Fruit fly (Drosophila melanogaster) whole organism, embryonic: ENCODE results near the gene Dph3.
A peak's percentile ranks its signal among the peaks of the same experiment; 100 is the strongest.

Experiments used
- Abd-B ChIP-seq: fragments of 200-800 bp; sonication (Bioruptor generic); optimal IDR thresholded peaks from 2 replicates; lab custom pipeline; 2018; ENCODE audit warnings: missing biosample characterization, mild to moderate bottlenecking, missing genetic modification characterization, moderate library complexity
- Atf3 ChIP-seq: fragments of 200-800 bp; sonication (Bioruptor generic); optimal IDR thresholded peaks from 3 replicates; lab custom pipeline; 2016; ENCODE audit warnings: missing biosample characterization, missing genetic modification characterization
- B-H2 ChIP-seq: fragments of 200-800 bp; sonication (Bioruptor generic); optimal IDR thresholded peaks from 2 replicates; lab custom pipeline; 2018; ENCODE audit warnings: missing biosample characterization, mild to moderate bottlenecking, missing genetic modification characterization
- CG10321 ChIP-seq: fragments of 200-800 bp; sonication (Bioruptor generic); IDR thresholded peaks from 2 replicates; pipeline ENCODE4 v1.3.6; 2022; ENCODE audit warnings: missing biosample characterization, missing genetic modification characterization
- CG12744 ChIP-seq: fragments of 200-800 bp; sonication (Bioruptor generic); optimal IDR thresholded peaks from 2 replicates; lab custom pipeline; 2016; ENCODE audit warnings: missing biosample characterization, missing genetic modification characterization
- CG13894 ChIP-seq: fragments of 200-800 bp; sonication (Bioruptor generic); optimal IDR thresholded peaks from 3 replicates; lab custom pipeline; 2018; ENCODE audit warnings: missing biosample characterization, mild to moderate bottlenecking, missing genetic modification characterization, moderate library complexity
- CG14860 ChIP-seq: fragments of 200-800 bp; sonication (Bioruptor generic); IDR thresholded peaks from 3 replicates; pipeline ENCODE4 v1.3.6; 2022; ENCODE audit warnings: missing biosample characterization, missing genetic modification characterization; ENCODE audit not compliant: partially characterized antibody
- CG17361 ChIP-seq: fragments of 200-800 bp; sonication (Bioruptor generic); IDR thresholded peaks from 3 replicates; pipeline ENCODE4 v1.3.6; 2022; ENCODE audit warnings: missing biosample characterization, missing genetic modification characterization
- CG17385 ChIP-seq: fragments of 200-800 bp; sonication (Bioruptor generic); optimal IDR thresholded peaks from 3 replicates; lab custom pipeline; 2018; ENCODE audit warnings: missing biosample characterization, mild to moderate bottlenecking, missing genetic modification characterization
- CG17912 ChIP-seq: fragments of 200-800 bp; sonication (Bioruptor generic); optimal IDR thresholded peaks from 2 replicates; lab custom pipeline; 2018; ENCODE audit warnings: missing biosample characterization, mild to moderate bottlenecking, missing genetic modification characterization
- CG2202 ChIP-seq: fragments of 200-800 bp; sonication (Bioruptor generic); optimal IDR thresholded peaks from 2 replicates; lab custom pipeline; 2018; ENCODE audit warnings: missing biosample characterization, mild to moderate bottlenecking, missing genetic modification characterization
- CG3838 ChIP-seq: fragments of 200-800 bp; sonication (Bioruptor generic); optimal IDR thresholded peaks from 3 replicates; lab custom pipeline; 2016; ENCODE audit warnings: missing biosample characterization, missing genetic modification characterization
- CG43689 ChIP-seq: fragments of 200-800 bp; sonication (Bioruptor generic); IDR thresholded peaks from 2 replicates; pipeline ENCODE4 v1.3.6; 2022; ENCODE audit warnings: missing biosample characterization, missing genetic modification characterization
- CG5245 ChIP-seq: fragments of 200-800 bp; sonication (Bioruptor generic); optimal IDR thresholded peaks from 3 replicates; lab custom pipeline; 2016; ENCODE audit warnings: missing biosample characterization, missing genetic modification characterization
- CG6813 ChIP-seq: fragments of 200-800 bp; sonication (Bioruptor generic); optimal IDR thresholded peaks from 2 replicates; lab custom pipeline; 2017; ENCODE audit warnings: missing biosample characterization, missing genetic modification characterization, mild to moderate bottlenecking, moderate library complexity, missing genetic modification reagents
- CG8281 ChIP-seq: fragments of 200-800 bp; sonication (Bioruptor generic); optimal IDR thresholded peaks from 2 replicates; lab custom pipeline; 2018; ENCODE audit warnings: missing biosample characterization, mild to moderate bottlenecking, missing genetic modification characterization, moderate library complexity
- CG9437 ChIP-seq: fragments of 200-800 bp; sonication (Bioruptor generic); optimal IDR thresholded peaks from 2 replicates; lab custom pipeline; 2018; ENCODE audit warnings: missing biosample characterization, mild to moderate bottlenecking, missing genetic modification characterization
- CG9727 ChIP-seq: fragments of 200-800 bp; sonication (Bioruptor generic); optimal IDR thresholded peaks from 3 replicates; lab custom pipeline; 2017; ENCODE audit warnings: missing biosample characterization, mild to moderate bottlenecking, missing genetic modification characterization
- Dip3 ChIP-seq: fragments of 200-800 bp; sonication (Bioruptor generic); optimal IDR thresholded peaks from 3 replicates; lab custom pipeline; 2016; ENCODE audit warnings: missing biosample characterization, missing genetic modification characterization
- Drgx ChIP-seq: fragments of 200-800 bp; sonication (Bioruptor generic); IDR thresholded peaks from 2 replicates; pipeline ENCODE4 v1.3.6; 2022; ENCODE audit warnings: missing biosample characterization, missing genetic modification characterization
- E2f1 ChIP-seq: fragments of 200-800 bp; sonication (Bioruptor generic); IDR thresholded peaks from 2 replicates; pipeline ENCODE4 v1.3.6; 2022; ENCODE audit warnings: missing biosample characterization, missing genetic modification characterization
- E2f2 ChIP-seq: fragments of 200-800 bp; sonication (Bioruptor generic); IDR thresholded peaks from 2 replicates; pipeline ENCODE4 v1.3.6; 2022; ENCODE audit warnings: missing biosample characterization, missing genetic modification characterization
- Eip74EF ChIP-seq, 2 experiments: fragments of 200-800 bp in 1 of 2; fragments of >200 bp in 1 of 2; sonication (Bioruptor generic) in 1 of 2; optimal IDR thresholded peaks; 2 replicates each; lab custom pipeline; 2017 to 2019; ENCODE audit warnings: missing biosample characterization in 2 of 2, missing genetic modification characterization in 2 of 2, mild to moderate bottlenecking in 1 of 2, moderate library complexity in 1 of 2
- Lhr ChIP-seq: fragments of 200-800 bp; sonication (Bioruptor generic); optimal IDR thresholded peaks from 3 replicates; lab custom pipeline; 2017; ENCODE audit warnings: mild to moderate bottlenecking, missing biosample characterization, missing genetic modification reagents, missing genetic modification characterization
- Max ChIP-seq: fragments of 200-800 bp; sonication (Bioruptor generic); optimal IDR thresholded peaks from 2 replicates; lab custom pipeline; 2016; ENCODE audit warnings: missing biosample characterization, mild to moderate bottlenecking, missing genetic modification characterization
- Mrtf ChIP-seq: fragments of 200-800 bp; sonication (Bioruptor generic); IDR thresholded peaks from 3 replicates; pipeline ENCODE4 v1.3.6; 2022; ENCODE audit warnings: missing biosample characterization, missing genetic modification characterization
- NC2α ChIP-seq: fragments of 200-800 bp; sonication (Bioruptor generic); optimal IDR thresholded peaks from 2 replicates; lab custom pipeline; 2016; ENCODE audit warnings: missing biosample characterization, missing genetic modification characterization
- NC2β ChIP-seq: fragments of 200-800 bp; sonication (Bioruptor generic); optimal IDR thresholded peaks from 2 replicates; lab custom pipeline; 2016; ENCODE audit warnings: missing biosample characterization, missing genetic modification characterization
- Pdp1 ChIP-seq, 2 experiments: fragments of 200-800 bp; sonication (Bioruptor generic); optimal IDR thresholded peaks; 3 replicates each; lab custom pipeline; 2016; ENCODE audit warnings: missing biosample characterization in 2 of 2, missing genetic modification characterization in 2 of 2, mild to moderate bottlenecking in 1 of 2, moderate library complexity in 1 of 2
- Sox100B ChIP-seq: fragments of 200-800 bp; sonication (Bioruptor generic); optimal IDR thresholded peaks from 3 replicates; lab custom pipeline; 2018; ENCODE audit warnings: missing biosample characterization, mild to moderate bottlenecking, missing genetic modification characterization
- Spps ChIP-seq: fragments of 200-800 bp; sonication (Bioruptor generic); optimal IDR thresholded peaks from 2 replicates; lab custom pipeline; 2018; ENCODE audit warnings: missing biosample characterization, mild to moderate bottlenecking, missing genetic modification characterization
- amos ChIP-seq: fragments of 200-800 bp; sonication (Bioruptor generic); IDR thresholded peaks from 2 replicates; pipeline ENCODE4 v1.3.6; 2022; ENCODE audit warnings: missing biosample characterization, missing genetic modification characterization; ENCODE audit not compliant: partially characterized antibody
- dmrt11E ChIP-seq: fragments of 200-800 bp; sonication (Bioruptor generic); optimal IDR thresholded peaks from 3 replicates; lab custom pipeline; 2018; ENCODE audit warnings: missing biosample characterization, mild to moderate bottlenecking, missing genetic modification characterization, moderate library complexity
- ewg ChIP-seq: fragments of 200-800 bp; sonication (Bioruptor generic); optimal IDR thresholded peaks from 3 replicates; lab custom pipeline; 2017; ENCODE audit warnings: mild to moderate bottlenecking, missing biosample characterization, missing genetic modification reagents, missing genetic modification characterization
- ftz-f1 ChIP-seq: fragments of 200-800 bp; sonication (Bioruptor generic); optimal IDR thresholded peaks from 2 replicates; lab custom pipeline; 2016; ENCODE audit warnings: missing biosample characterization, missing genetic modification characterization
- fu2 ChIP-seq: fragments of 200-800 bp; sonication (Bioruptor generic); optimal IDR thresholded peaks from 2 replicates; lab custom pipeline; 2016; ENCODE audit warnings: missing biosample characterization, missing genetic modification characterization
- gsb ChIP-seq: fragments of 200-800 bp; sonication (Bioruptor generic); IDR thresholded peaks from 2 replicates; pipeline ENCODE4 v1.3.6; 2022; ENCODE audit warnings: missing biosample characterization, missing genetic modification characterization
- kay ChIP-seq: fragments of 200-800 bp; sonication (Bioruptor generic); optimal IDR thresholded peaks from 2 replicates; lab custom pipeline; 2016; ENCODE audit warnings: missing biosample characterization, missing genetic modification characterization
- lilli ChIP-seq: fragments of 200-800 bp; sonication (Bioruptor generic); optimal IDR thresholded peaks from 3 replicates; lab custom pipeline; 2016; ENCODE audit warnings: missing biosample characterization, missing genetic modification characterization
- nau ChIP-seq: fragments of 200-800 bp; sonication (Bioruptor generic); optimal IDR thresholded peaks from 3 replicates; lab custom pipeline; 2017; ENCODE audit warnings: missing biosample characterization, mild to moderate bottlenecking, missing genetic modification characterization, missing genetic modification reagents
- nerfin-1 ChIP-seq: fragments of 200-800 bp; sonication (Bioruptor generic); optimal IDR thresholded peaks from 3 replicates; lab custom pipeline; 2019; ENCODE audit warnings: missing biosample characterization, mild to moderate bottlenecking, missing genetic modification characterization, moderate library complexity
- nom ChIP-seq: fragments of 200-800 bp; sonication (Bioruptor generic); optimal IDR thresholded peaks from 2 replicates; lab custom pipeline; 2017; ENCODE audit warnings: missing biosample characterization, missing genetic modification characterization, mild to moderate bottlenecking, moderate library complexity, missing genetic modification reagents
- pb ChIP-seq: fragments of 200-800 bp; sonication (Bioruptor generic); optimal IDR thresholded peaks from 3 replicates; lab custom pipeline; 2016; ENCODE audit warnings: missing biosample characterization, missing genetic modification characterization
- sug ChIP-seq: fragments of 200-800 bp; optimal IDR thresholded peaks from 2 replicates; lab custom pipeline; 2019; ENCODE audit warnings: missing biosample characterization, mild to moderate bottlenecking, missing genetic modification characterization, moderate library complexity
- tna ChIP-seq: fragments of 200-800 bp; sonication (Bioruptor generic); IDR thresholded peaks from 2 replicates; pipeline ENCODE4 v1.3.6; 2022; ENCODE audit warnings: missing biosample characterization, missing genetic modification characterization; ENCODE audit not compliant: partially characterized antibody
- unpg ChIP-seq: fragments of 200-800 bp; sonication (Bioruptor generic); optimal IDR thresholded peaks from 3 replicates; lab custom pipeline; 2018; ENCODE audit warnings: missing biosample characterization, mild to moderate bottlenecking, missing genetic modification characterization, moderate library complexity
- wek ChIP-seq: fragments of 200-800 bp; sonication (Bioruptor generic); optimal IDR thresholded peaks from 3 replicates; lab custom pipeline; 2018; ENCODE audit warnings: missing biosample characterization, mild to moderate bottlenecking, missing genetic modification characterization, moderate library complexity
- z ChIP-seq: fragments of 200-800 bp; sonication (Bioruptor generic); IDR thresholded peaks from 3 replicates; pipeline ENCODE4 v1.3.6; 2022; ENCODE audit warnings: missing biosample characterization, missing genetic modification characterization
- zf30C ChIP-seq: fragments of 200-800 bp; sonication (Bioruptor generic); optimal IDR thresholded peaks from 3 replicates; lab custom pipeline; 2018; ENCODE audit warnings: missing biosample characterization, mild to moderate bottlenecking, missing genetic modification characterization

The Dph3 gene

dm6 chr3R:11209801-11210402 is 21.8 kb upstream of the Dph3 start, which contains the start of the genes SdhC and Tctp (continued):
- peak; percentile 18 for TF ChIP-seq pb
- TF ChIP-seq CG13894 (tag; lab: Kevin White, UChicago) = peak; percentile 72
- no peak for TF ChIP-seq CG3838 (GFP tag; lab: Kevin White, UChicago)
- no peak for TF ChIP-seq kay (GFP tag; lab: Kevin White, UChicago)
- peak in 1 of 2 experiments; percentile 2 for TF ChIP-seq Pdp1 (GFP tag; optimal IDR thresholded peaks at IDR 0.05; lab: Kevin White, UChicago)
- no peak for TF ChIP-seq fu2 (GFP tag; lab: Kevin White, UChicago)
- TF ChIP-seq sug (tag; lab: Kevin White, UChicago) = peak; percentile 54
- no peak for TF ChIP-seq CG8281
- peak; percentile 72 for TF ChIP-seq Max (GFP tag; lab: Kevin White, UChicago)
- TF ChIP-seq z = no peak
- no peak for TF ChIP-seq E2f1
- TF ChIP-seq B-H2 (GFP tag; lab: Kevin White, UChicago) = peak; percentile 61
- TF ChIP-seq amos (GFP tag; lab: Robert Waterston, UW) = peak; percentile 49; the same call in 1 of the 2 replicates
- peak; percentile 30 for TF ChIP-seq NC2β (GFP tag; lab: Kevin White, UChicago)
- peak; percentile 7 for TF ChIP-seq Dip3
- TF ChIP-seq CG14860 (GFP tag; lab: Robert Waterston, UW) = no peak
- TF ChIP-seq CG10321 (GFP tag; lab: Robert Waterston, UW) = peak; percentile 8; the same call in 1 of the 2 replicates
- peak; percentile 44 for TF ChIP-seq lilli (GFP tag; lab: Kevin White, UChicago)
- TF ChIP-seq CG9437 (GFP tag; lab: Kevin White, UChicago) = peak; percentile 36
- TF ChIP-seq E2f2 = 0 out of 2 replicates have a peak, but pooled peaks have one; percentile 18
- TF ChIP-seq CG5245 = no peak
- TF ChIP-seq Lhr (GFP tag; lab: Kevin White, UChicago) = peak; percentile 58
- TF ChIP-seq nerfin-1 (tag; lab: Kevin White, UChicago) = peak; percentile 9
- peak; percentile 79 for TF ChIP-seq CG17361 (GFP tag; lab: Robert Waterston, UW)
- TF ChIP-seq CG12744 (GFP tag; lab: Kevin White, UChicago) = no peak
- TF ChIP-seq tna (GFP tag; lab: Robert Waterston, UW) = peak; percentile 40; the same call in 1 of the 2 replicates
- TF ChIP-seq CG43689 = no peak
- no peak for TF ChIP-seq nau (GFP tag; lab: Kevin White, UChicago)
- no peak for TF ChIP-seq Atf3
- 0 out of 2 replicates have a peak, but pooled peaks have one; percentile 7 for TF ChIP-seq Drgx
- TF ChIP-seq Eip74EF (GFP tag; optimal IDR thresholded peaks at IDR 0.05; lab: Kevin White, UChicago) = peak in 1 of 2 experiments; percentile 35
- TF ChIP-seq CG9727 = peak; percentile 62
- TF ChIP-seq NC2α (GFP tag; lab: Kevin White, UChicago) = no peak
- peak; percentile 47 for TF ChIP-seq dmrt11E (tag; lab: Kevin White, UChicago)
- TF ChIP-seq Abd-B = peak; percentile 46
- TF ChIP-seq unpg (GFP tag; lab: Kevin White, UChicago) = peak; percentile 32
- peak; percentile 14 for TF ChIP-seq CG2202 (tag; lab: Kevin White, UChicago)
- TF ChIP-seq gsb = no peak
- TF ChIP-seq CG17912 (GFP tag; lab: Kevin White, UChicago) = no peak
- TF ChIP-seq wek (GFP tag; lab: Kevin White, UChicago) = no peak
- TF ChIP-seq Spps (tag; lab: Kevin White, UChicago) = no peak
- TF ChIP-seq zf30C (GFP tag; lab: Kevin White, UChicago) = no peak
- TF ChIP-seq Sox100B (GFP tag; lab: Kevin White, UChicago) = peak; percentile 61
- TF ChIP-seq ftz-f1 (GFP tag; lab: Kevin White, UChicago) = no peak
- TF ChIP-seq Mrtf (GFP tag; lab: Robert Waterston, UW) = no peak
- TF ChIP-seq ewg = peak; percentile 17
- TF ChIP-seq CG17385 = peak; percentile 34
- TF ChIP-seq nom (GFP tag; lab: Kevin White, UChicago) = peak; percentile 73
- TF ChIP-seq CG6813 (GFP tag; lab: Kevin White, UChicago) = no peak
